Fruit fly (Drosophila melanogaster) whole organism, embryonic: Measurements from ENCODE around the gene Gr36a.

Source experiments
- B-H2 ChIP-seq: fragments of 200-800 bp; sonication (Bioruptor generic); optimal IDR thresholded peaks from 2 replicates; lab custom pipeline; 2018; ENCODE audit warnings: missing biosample characterization, mild to moderate bottlenecking, missing genetic modification characterization
- CG10654 ChIP-seq: fragments of 200-800 bp; sonication (Bioruptor generic); optimal IDR thresholded peaks from 2 replicates; lab custom pipeline; 2016; ENCODE audit warnings: missing biosample characterization, missing genetic modification characterization
- PHDP ChIP-seq: fragments of 200-800 bp; sonication (Bioruptor generic); optimal IDR thresholded peaks from 3 replicates; lab custom pipeline; 2018; ENCODE audit warnings: missing biosample characterization, mild to moderate bottlenecking, missing genetic modification characterization, moderate library complexity
- ato ChIP-seq: fragments of 200-800 bp; sonication (Bioruptor generic); IDR thresholded peaks from 2 replicates; pipeline ENCODE4 v1.3.6; 2022; ENCODE audit warnings: missing biosample characterization, missing genetic modification characterization; ENCODE audit not compliant: partially characterized antibody

DNA sequence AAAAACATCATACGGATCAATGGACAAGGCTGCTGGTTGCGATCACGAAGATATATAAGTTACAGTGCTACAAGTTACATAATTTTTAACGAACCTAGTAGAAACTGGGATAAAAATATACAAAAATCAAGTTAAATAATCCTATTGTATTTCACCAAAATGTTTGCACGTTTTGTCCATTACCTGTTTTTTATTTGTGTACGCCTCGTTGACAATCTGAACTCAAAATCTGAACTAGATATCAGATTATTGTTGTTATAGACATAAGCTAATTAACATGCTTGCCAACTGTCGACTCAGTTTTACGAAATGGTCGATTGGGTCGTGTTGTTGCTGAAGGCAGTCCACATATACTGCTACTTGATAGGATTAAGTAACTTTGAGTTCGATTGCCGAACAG is 2.1 kb downstream of the Gr36a start, which contains the start of gene Gr36b:
- TF ChIP-seq CG10654 (no peak), ato (no peak), B-H2 (GFP tag; lab: Kevin White, UChicago) (no peak), PHDP (tag; lab: Kevin White, UChicago) (no peak)
